Fruit fly (Drosophila melanogaster) whole organism, wandering third instar larva: ENCODE measurements around the gene arx.

ENCODE experiments used
- Hnf4 ChIP-seq: fragments of 200-800 bp; sonication (Bioruptor generic); optimal IDR thresholded peaks from 2 replicates; lab custom pipeline; 2016; ENCODE audit warnings: missing biosample characterization, mild to moderate bottlenecking, missing genetic modification characterization
- Hr78 ChIP-seq: fragments of >200 bp; optimal IDR thresholded peaks from 2 replicates; lab custom pipeline; 2017; ENCODE audit warnings: missing biosample characterization, missing genetic modification characterization
- usp ChIP-seq: fragments of >200 bp; optimal IDR thresholded peaks from 2 replicates; lab custom pipeline; 2017; ENCODE audit warnings: missing biosample characterization, missing genetic modification characterization

DNA sequence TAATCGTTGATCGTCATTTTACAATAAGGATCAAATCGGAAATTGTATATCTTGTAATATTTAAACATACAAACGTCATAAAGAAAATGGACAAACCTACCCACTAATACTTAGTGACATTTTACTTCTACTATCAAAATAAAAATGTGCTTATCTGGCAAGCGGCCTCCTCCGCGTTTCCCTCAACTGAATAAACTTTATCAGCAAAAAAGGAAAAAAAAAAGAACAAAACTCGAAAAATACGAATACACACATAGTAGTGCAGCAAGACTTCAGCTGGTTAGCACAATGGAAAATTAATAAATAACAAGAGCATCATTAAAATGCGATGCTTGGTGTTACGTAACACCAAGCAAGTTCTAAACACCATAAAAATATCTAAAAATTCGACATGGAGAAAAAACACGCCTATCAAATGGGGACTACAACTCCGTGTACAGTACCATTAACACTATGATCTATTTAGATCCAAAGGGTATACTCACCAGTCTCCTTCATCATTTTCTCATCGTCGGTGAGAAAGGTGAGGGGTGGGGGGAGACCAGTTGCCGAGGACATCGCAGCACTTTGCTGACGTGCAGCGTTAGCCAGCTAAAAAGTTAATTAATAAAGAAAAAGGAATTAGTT is 3.8 kb downstream of the arx start:
- TF ChIP-seq usp (GFP tag; lab: Kevin White, UChicago) (no peak), Hr78 (GFP tag; lab: Kevin White, UChicago) (no peak), Hnf4 (GFP tag; lab: Kevin White, UChicago) (no peak)
